Fruit fly (Drosophila melanogaster) whole organism, adult: ENCODE results near the gene CG10638.

ENCODE experiments used
- CG11617 ChIP-seq: fragments of 200-800 bp; sonication (Bioruptor generic); optimal IDR thresholded peaks from 2 replicates; lab custom pipeline; 2017; ENCODE audit warnings: mild to moderate bottlenecking, missing biosample characterization, missing genetic modification reagents, missing genetic modification characterization
- CG12768 ChIP-seq: fragments of 200-800 bp; sonication (Bioruptor generic); optimal IDR thresholded peaks from 2 replicates; lab custom pipeline; 2017; ENCODE audit warnings: missing biosample characterization, missing genetic modification characterization, mild to moderate bottlenecking, moderate library complexity, missing genetic modification reagents
- CG14711 ChIP-seq: fragments of 200-800 bp; sonication (Bioruptor generic); optimal IDR thresholded peaks from 2 replicates; lab custom pipeline; 2018; ENCODE audit warnings: missing biosample characterization, mild to moderate bottlenecking, missing genetic modification characterization, moderate library complexity
- CG1620 ChIP-seq: fragments of 200-800 bp; sonication (Bioruptor generic); optimal IDR thresholded peaks from 2 replicates; lab custom pipeline; 2016; ENCODE audit warnings: missing biosample characterization, missing genetic modification characterization
- CG33017 ChIP-seq: fragments of 200-800 bp; sonication (Bioruptor generic); optimal IDR thresholded peaks from 2 replicates; lab custom pipeline; 2018; ENCODE audit warnings: missing biosample characterization, mild to moderate bottlenecking, missing genetic modification characterization, moderate library complexity
- CG5204 ChIP-seq: fragments of 200-800 bp; sonication (Bioruptor generic); optimal IDR thresholded peaks from 2 replicates; lab custom pipeline; 2016; ENCODE audit warnings: missing biosample characterization, missing genetic modification characterization
- CG7045 ChIP-seq: fragments of 200-800 bp; sonication (Bioruptor generic); optimal IDR thresholded peaks from 2 replicates; lab custom pipeline; 2017; ENCODE audit warnings: missing biosample characterization, mild to moderate bottlenecking, missing genetic modification characterization
- CG7101 ChIP-seq: fragments of 200-800 bp; sonication (Bioruptor generic); optimal IDR thresholded peaks from 2 replicates; lab custom pipeline; 2018; ENCODE audit warnings: missing biosample characterization, mild to moderate bottlenecking, missing genetic modification characterization, moderate library complexity
- Clk ChIP-seq: fragments of 200-800 bp; sonication (Bioruptor generic); optimal IDR thresholded peaks from 2 replicates; lab custom pipeline; 2017; ENCODE audit warnings: missing biosample characterization, missing genetic modification characterization
- Crg-1 ChIP-seq: fragments of 200-800 bp; sonication (Bioruptor generic); optimal IDR thresholded peaks from 2 replicates; lab custom pipeline; 2016; ENCODE audit warnings: missing biosample characterization, missing genetic modification characterization
- Hr96 ChIP-seq: fragments of 200-800 bp; sonication (Bioruptor generic); optimal IDR thresholded peaks from 2 replicates; lab custom pipeline; 2016; ENCODE audit warnings: missing biosample characterization, missing genetic modification characterization
- Mnt ChIP-seq: fragments of 200-800 bp; sonication (Bioruptor generic); optimal IDR thresholded peaks from 2 replicates; lab custom pipeline; 2016; ENCODE audit warnings: missing biosample characterization, mild to moderate bottlenecking, missing genetic modification characterization
- bab1 ChIP-seq: fragments of 200-800 bp; sonication (Bioruptor generic); optimal IDR thresholded peaks from 3 replicates; lab custom pipeline; 2019; ENCODE audit warnings: missing biosample characterization, mild to moderate bottlenecking, missing genetic modification characterization, moderate library complexity
- cic ChIP-seq: fragments of 200-800 bp; sonication (Bioruptor generic); optimal IDR thresholded peaks from 2 replicates; lab custom pipeline; 2017; ENCODE audit warnings: missing biosample characterization, mild to moderate bottlenecking, missing genetic modification characterization, moderate library complexity
- cnc ChIP-seq, 2 experiments: fragments of >200 bp; optimal IDR thresholded peaks; 2 replicates each; lab custom pipeline; 2017
- kay ChIP-seq: fragments of 200-800 bp; sonication (Bioruptor generic); peaks from one replicate; lab custom pipeline; 2016; ENCODE audit warnings: missing biosample characterization, missing genetic modification characterization, borderline replicate concordance
- ovo ChIP-seq: fragments of 200-800 bp; sonication (Bioruptor generic); optimal IDR thresholded peaks from 2 replicates; lab custom pipeline; 2016; ENCODE audit warnings: missing biosample characterization, missing genetic modification characterization
- pad ChIP-seq: fragments of 200-800 bp; sonication (Bioruptor generic); optimal IDR thresholded peaks from 3 replicates; lab custom pipeline; 2017; ENCODE audit warnings: missing biosample characterization, missing genetic modification characterization, mild to moderate bottlenecking, moderate library complexity, missing genetic modification reagents
- tj ChIP-seq: fragments of 200-800 bp; sonication (Bioruptor generic); optimal IDR thresholded peaks from 3 replicates; lab custom pipeline; 2017; ENCODE audit warnings: missing biosample characterization, mild to moderate bottlenecking, missing genetic modification characterization, moderate library complexity
- toe ChIP-seq: fragments of 200-800 bp; sonication (Bioruptor generic); optimal IDR thresholded peaks from 2 replicates; lab custom pipeline; 2016; ENCODE audit warnings: missing biosample characterization, missing genetic modification characterization

The CG10638 gene

dm6 chr3L:12532220-12532619, 31.1 kb upstream of the CG10638 start:
- TF ChIP-seq cic (no peak), CG14711 (tag; lab: Kevin White, UChicago) (no peak), bab1 (GFP tag; lab: Kevin White, UChicago) (no peak), cnc (optimal IDR thresholded peaks at IDR 0.05; lab: Kevin White, UChicago) (no peak), CG11617 (GFP tag; lab: Kevin White, UChicago) (no peak), Hr96 (no peak), kay (GFP tag; lab: Kevin White, UChicago) (no peak), tj (GFP tag; lab: Kevin White, UChicago) (no peak), toe (GFP tag; lab: Kevin White, UChicago) (no peak), CG5204 (no peak), ovo (no peak), CG12768 (GFP tag; lab: Kevin White, UChicago) (no peak), CG33017 (tag; lab: Kevin White, UChicago) (no peak)

- TF ChIP-seq tj (GFP tag; lab: Kevin White, UChicago) = peak; percentile 22
- TF ChIP-seq bab1 (GFP tag; lab: Kevin White, UChicago) = peak; percentile 21
- no peak for TF ChIP-seq Clk (GFP tag; lab: Kevin White, UChicago)
Measured at dm6 chr3L:12530044-12530443, 28.9 kb upstream of the CG10638 start, which contains the start of gene nst. Gene nst (minus strand): TSS chr3L:12530171.

dm6 chr3L:12529431-12530007, 28.4 kb upstream of the CG10638 start:
- TF ChIP-seq Clk (GFP tag; lab: Kevin White, UChicago) (peak; percentile 19), ovo (peak; percentile 41), CG1620 (GFP tag; lab: Kevin White, UChicago) (no peak), CG33017 (tag; lab: Kevin White, UChicago) (peak; percentile 66), toe (GFP tag; lab: Kevin White, UChicago) (no peak), cnc (optimal IDR thresholded peaks at IDR 0.05; lab: Kevin White, UChicago) (no peak), Crg-1 (GFP tag; lab: Kevin White, UChicago) (no peak), Mnt (peak; percentile 50), kay (GFP tag; lab: Kevin White, UChicago) (no peak), CG11617 (GFP tag; lab: Kevin White, UChicago) (peak; percentile 21), bab1 (GFP tag; lab: Kevin White, UChicago) (no peak), tj (GFP tag; lab: Kevin White, UChicago) (peak; percentile 15), pad (no peak), CG12768 (GFP tag; lab: Kevin White, UChicago) (no peak), CG14711 (tag; lab: Kevin White, UChicago) (peak; percentile 3), cic (no peak), Hr96 (no peak), CG7045 (peak; percentile 36), CG5204 (no peak), CG7101 (tag; lab: Kevin White, UChicago) (peak; percentile 50)

- TF ChIP-seq toe (GFP tag; lab: Kevin White, UChicago) = no peak
- no peak for TF ChIP-seq ovo
- no peak for TF ChIP-seq Crg-1 (GFP tag; lab: Kevin White, UChicago)
- peak; percentile 44 for TF ChIP-seq tj (GFP tag; lab: Kevin White, UChicago)
- peak; percentile 55 for TF ChIP-seq bab1 (GFP tag; lab: Kevin White, UChicago)
- no peak for TF ChIP-seq cnc (optimal IDR thresholded peaks at IDR 0.05; lab: Kevin White, UChicago)
- peak; percentile 2 for TF ChIP-seq CG1620 (GFP tag; lab: Kevin White, UChicago)
- peak; percentile 28 for TF ChIP-seq CG11617 (GFP tag; lab: Kevin White, UChicago)
- TF ChIP-seq CG7045 = no peak
- TF ChIP-seq CG5204 = no peak
- peak; percentile 98 for TF ChIP-seq Mnt
- TF ChIP-seq CG7101 (tag; lab: Kevin White, UChicago) = no peak
- no peak for TF ChIP-seq Hr96
- TF ChIP-seq Clk (GFP tag; lab: Kevin White, UChicago) = no peak
- TF ChIP-seq kay (GFP tag; lab: Kevin White, UChicago) = no peak
- peak; percentile 8 for TF ChIP-seq cic
- TF ChIP-seq CG14711 (tag; lab: Kevin White, UChicago) = peak; percentile 20
- no peak for TF ChIP-seq CG12768 (GFP tag; lab: Kevin White, UChicago)
- peak; percentile 15 for TF ChIP-seq pad
- no peak for TF ChIP-seq CG33017 (tag; lab: Kevin White, UChicago)
Measured at dm6 chr3L:12526433-12527113, 25.5 kb upstream of the CG10638 start, which contains the start of gene eIF2beta. Gene eIF2beta (minus strand): TSS chr3L:12526731.

dm6 chr3L:12523941-12524340, 22.8 kb upstream of the CG10638 start, which contains the start of the genes ver and Gcn5:
Gene ver (plus strand): TSS chr3L:12523987.
Gene Gcn5 (minus strand): TSS chr3L:12524014.
- peak; percentile 97 for TF ChIP-seq CG14711 (tag; lab: Kevin White, UChicago)
- peak; percentile 99 for TF ChIP-seq CG11617 (GFP tag; lab: Kevin White, UChicago)
- TF ChIP-seq cnc (optimal IDR thresholded peaks at IDR 0.05; lab: Kevin White, UChicago) = no peak
- peak; percentile 99 for TF ChIP-seq CG7045
- TF ChIP-seq Hr96 = peak; percentile 94
- TF ChIP-seq Crg-1 (GFP tag; lab: Kevin White, UChicago) = peak; percentile 97
- TF ChIP-seq Mnt = peak; percentile 94
- TF ChIP-seq CG7101 (tag; lab: Kevin White, UChicago) = peak; percentile 99
- TF ChIP-seq CG1620 (GFP tag; lab: Kevin White, UChicago) = peak; percentile 97
- peak; percentile 90 for TF ChIP-seq cic
- TF ChIP-seq CG5204 = peak; percentile 97
- TF ChIP-seq CG12768 (GFP tag; lab: Kevin White, UChicago) = peak; percentile 99
- peak; percentile 94 for TF ChIP-seq tj (GFP tag; lab: Kevin White, UChicago)
- TF ChIP-seq bab1 (GFP tag; lab: Kevin White, UChicago) = peak; percentile 96
- peak; percentile 93 for TF ChIP-seq pad
- peak; percentile 94 for TF ChIP-seq ovo
- TF ChIP-seq toe (GFP tag; lab: Kevin White, UChicago) = peak; percentile 97
- TF ChIP-seq CG33017 (tag; lab: Kevin White, UChicago) = peak; percentile 98
- no peak for TF ChIP-seq kay (GFP tag; lab: Kevin White, UChicago)
- TF ChIP-seq Clk (GFP tag; lab: Kevin White, UChicago) = peak; percentile 97
